Worm (Caenorhabditis elegans) whole organism, late embryonic: Measurements from ENCODE around the gene sir-2.1.
"Not testable (repeated sequence)": the region's sequence is repeated elsewhere in the genome, so short reads cannot be mapped to it uniquely, and the experiment has no call there.

Experiments
- C38D4.7 ChIP-seq: fragments of 200-800 bp; sonication (Bioruptor generic); optimal IDR thresholded peaks from 2 replicates; lab custom pipeline; 2018; ENCODE audit warnings: mild to moderate bottlenecking, missing genetic modification characterization, moderate library complexity, missing compliant biosample characterization
- ceh-14 ChIP-seq: sonication (generic microtip); optimal IDR thresholded peaks from 2 replicates; lab custom pipeline; 2016; ENCODE audit warnings: missing genotype, missing genetic modification characterization, missing compliant biosample characterization
- ceh-31 ChIP-seq: sonication (generic microtip); optimal IDR thresholded peaks from 2 replicates; lab custom pipeline; 2016; ENCODE audit warnings: missing genetic modification characterization, missing compliant biosample characterization
- ceh-34 ChIP-seq: sonication (generic microtip); optimal IDR thresholded peaks from 2 replicates; lab custom pipeline; 2016; ENCODE audit warnings: mild to moderate bottlenecking, missing genetic modification characterization, missing compliant biosample characterization
- ceh-45 ChIP-seq: fragments of 200-800 bp; sonication (Bioruptor generic); IDR thresholded peaks from 2 replicates; pipeline ENCODE4 v1.3.6; 2022; ENCODE audit warnings: missing genetic modification reagents, missing genetic modification characterization, missing compliant biosample characterization
- elt-2 ChIP-seq: sonication (generic microtip); optimal IDR thresholded peaks from 2 replicates; lab custom pipeline; 2016; ENCODE audit warnings: missing genetic modification reagents, missing genetic modification characterization, missing compliant biosample characterization
- ets-4 ChIP-seq: sonication (generic microtip); optimal IDR thresholded peaks from 2 replicates; lab custom pipeline; 2016; ENCODE audit warnings: missing genetic modification characterization, missing compliant biosample characterization
- hlh-6 ChIP-seq: sonication (generic microtip); optimal IDR thresholded peaks from 2 replicates; lab custom pipeline; 2016; ENCODE audit warnings: missing genotype, missing genetic modification characterization, missing compliant biosample characterization
- mec-3 ChIP-seq: sonication (generic microtip); optimal IDR thresholded peaks from 2 replicates; lab custom pipeline; 2016; ENCODE audit warnings: borderline replicate concordance, missing genetic modification characterization, missing compliant biosample characterization
- pqm-1 ChIP-seq: sonication (generic microtip); optimal IDR thresholded peaks from 2 replicates; lab custom pipeline; 2016; ENCODE audit warnings: missing genetic modification characterization, missing compliant biosample characterization
- ref-2 ChIP-seq: sonication (generic microtip); optimal IDR thresholded peaks from 2 replicates; lab custom pipeline; 2016; ENCODE audit warnings: missing genetic modification characterization, missing compliant biosample characterization
- unc-55 ChIP-seq: sonication (generic microtip); optimal IDR thresholded peaks from 2 replicates; lab custom pipeline; 2017; ENCODE audit warnings: missing biosample characterization, missing genetic modification reagents, missing genetic modification characterization

Gene sir-2.1

DNA sequence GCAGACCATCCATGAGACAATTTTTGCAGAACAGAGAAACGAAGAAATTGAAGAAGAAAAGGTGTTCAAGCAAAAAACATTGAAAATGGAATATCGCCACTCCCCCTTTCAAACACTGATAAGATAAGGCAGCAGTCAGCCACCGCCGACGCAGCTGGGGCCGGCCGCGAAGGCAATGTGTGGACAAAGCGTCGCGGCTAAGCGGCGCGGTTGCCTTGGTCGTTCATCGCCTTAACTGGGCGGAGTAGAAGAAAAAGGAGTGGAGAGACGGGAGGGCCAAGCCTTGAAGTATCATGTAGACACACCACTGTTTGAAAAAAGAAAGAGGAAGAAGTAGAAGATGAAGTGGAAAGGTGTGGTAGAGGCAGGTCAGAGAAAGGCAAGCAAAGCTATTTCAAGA is 35.1 kb downstream of the sir-2.1 start:
- TF ChIP-seq ref-2 (tag; lab: Kevin White, UChicago): peak; percentile 58
- no peak for TF ChIP-seq mec-3 (tag; lab: Kevin White, UChicago)
- peak; percentile 30 for TF ChIP-seq ceh-31 (tag; lab: Kevin White, UChicago)
- TF ChIP-seq ceh-34 (tag; lab: Kevin White, UChicago): peak; percentile 13
- peak; percentile 15 for TF ChIP-seq hlh-6 (tag; lab: Kevin White, UChicago)
- TF ChIP-seq pqm-1 (tag; lab: Kevin White, UChicago): peak; percentile 6
- peak; percentile 56 for TF ChIP-seq elt-2
- peak; percentile 21 for TF ChIP-seq ceh-14 (tag; lab: Kevin White, UChicago)
- TF ChIP-seq ets-4 (tag; lab: Kevin White, UChicago): no peak

- TF ChIP-seq ceh-45 (GFP tag; lab: Robert Waterston, UW); mec-3 (tag; lab: Kevin White, UChicago); hlh-6 (tag; lab: Kevin White, UChicago): not testable (repeated sequence)
Measured at ce11 chrIV:10322650-10323049, 43.4 kb downstream of the sir-2.1 start, which contains the start of gene R09E10.1. R09E10.1 (minus strand) TSS chrIV:10322750.

ce11 chrIV:10318199-10318598 is 47.8 kb downstream of the sir-2.1 start, which contains the start of gene R09E10.2:
R09E10.2 (minus strand) TSS chrIV:10318299.
- no peak for TF ChIP-seq pqm-1 (tag; lab: Kevin White, UChicago)
- TF ChIP-seq, all 69 proteins: peak for 0

ce11 chrIV:10313565-10313964 is 52.5 kb downstream of the sir-2.1 start, which contains the start of gene acs-18:
acs-18 (minus strand) TSS chrIV:10313665.
- TF ChIP-seq C38D4.7 (GFP tag; lab: Kevin White, UChicago): no peak
- no peak for TF ChIP-seq unc-55 (GFP tag; lab: Kevin White, UChicago)
